Worm (Caenorhabditis elegans): Measurements from ENCODE around the gene Y57A10C.11.

DNA sequence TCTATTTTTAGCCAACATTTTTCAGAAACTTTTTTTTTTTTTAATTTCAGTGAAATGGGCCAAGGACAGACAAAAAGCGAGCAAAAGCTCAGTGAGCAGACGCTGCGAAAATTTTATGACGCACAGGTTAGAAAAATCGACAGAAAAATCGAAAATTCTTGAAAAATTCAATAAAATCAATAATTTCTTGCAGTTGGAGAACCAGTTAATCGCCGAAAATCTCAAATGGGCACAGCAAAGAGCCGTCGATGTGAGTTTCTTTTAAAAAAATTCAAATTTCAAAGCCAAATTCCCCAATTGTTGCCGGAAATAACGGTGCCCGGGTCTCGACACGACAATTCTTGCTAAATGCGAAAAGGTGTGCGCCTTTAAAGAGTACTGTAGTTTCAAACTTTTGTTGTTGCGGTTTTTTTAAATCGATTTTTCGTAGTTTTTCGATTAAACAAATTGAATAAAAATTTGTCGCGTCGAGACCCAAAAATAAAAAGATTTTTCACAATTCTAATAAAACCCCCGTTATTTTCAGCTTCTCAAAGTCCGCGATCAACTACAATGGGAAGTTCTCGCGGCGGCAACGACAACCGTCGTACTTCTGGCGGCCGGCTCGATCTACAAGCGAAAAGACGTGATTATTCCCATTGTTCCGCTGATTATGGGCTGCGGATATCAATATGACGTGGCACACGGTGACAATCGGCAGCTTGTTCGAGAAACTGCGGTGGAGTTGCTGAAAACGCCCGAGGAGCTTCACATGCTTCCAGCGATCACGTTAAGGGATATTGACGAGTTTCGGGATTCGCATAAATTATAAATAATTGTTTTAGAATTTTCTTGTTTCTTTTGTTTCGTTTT lies 46.1 kb upstream of the Y57A10C.11 start, which contains the start of gene tag-280:
- no peak for TF ChIP-seq ref-1 (GFP tag; conservative IDR thresholded peaks at IDR 0.05)
- no peak for TF ChIP-seq flt-1 (GFP tag; IDR thresholded peaks at IDR 0.05)
- TF ChIP-seq ztf-29 (GFP tag; IDR thresholded peaks at IDR 0.05) = no peak
- no peak for TF ChIP-seq tab-1 (GFP tag; IDR thresholded peaks at IDR 0.05)
